Worm (Caenorhabditis elegans) whole organism, midembryonic: ENCODE measurements around the gene T25B9.11.

Experiments
- T22C8.4 ChIP-seq: fragments of 200-800 bp; sonication (Bioruptor generic); IDR thresholded peaks from 2 replicates; pipeline ENCODE4 v1.3.6; 2022; ENCODE audit warnings: missing genetic modification characterization, missing compliant biosample characterization
- cog-1 ChIP-seq: sonication (generic microtip); optimal IDR thresholded peaks from 2 replicates; lab custom pipeline; 2016; ENCODE audit warnings: missing genetic modification characterization, missing compliant biosample characterization
- flt-1 ChIP-seq: fragments of 200-800 bp; sonication (Bioruptor generic); IDR thresholded peaks from 2 replicates; pipeline ENCODE4 v1.3.6; 2022; ENCODE audit warnings: missing genetic modification characterization, missing compliant biosample characterization
- klf-2 ChIP-seq: fragments of 200-800 bp; sonication (Bioruptor generic); conservative IDR thresholded peaks from 2 replicates; pipeline ENCODE4 v1.3.6; 2022; ENCODE audit warnings: missing genetic modification reagents, missing genetic modification characterization, missing compliant biosample characterization
- med-1 ChIP-seq: sonication (generic microtip); optimal IDR thresholded peaks from 2 replicates; lab custom pipeline; 2017; ENCODE audit warnings: missing genetic modification characterization, mild to moderate bottlenecking, missing compliant biosample characterization, antibody characterized with exemption, missing genetic modification reagents; ENCODE audit not compliant: insufficient read depth
- ref-1 ChIP-seq: fragments of 200-800 bp; sonication (Bioruptor generic); conservative IDR thresholded peaks from 2 replicates; pipeline ENCODE4 v1.3.6; 2022; ENCODE audit warnings: missing genetic modification reagents, missing genetic modification characterization, missing compliant biosample characterization
- tab-1 ChIP-seq: fragments of 200-800 bp; sonication (Bioruptor generic); IDR thresholded peaks from 2 replicates; pipeline ENCODE4 v1.3.6; 2022; ENCODE audit warnings: missing genetic modification characterization, missing compliant biosample characterization
- ztf-23 ChIP-seq: fragments of 200-800 bp; sonication (Bioruptor generic); IDR thresholded peaks from 2 replicates; pipeline ENCODE4 v1.3.6; 2022; ENCODE audit warnings: missing genetic modification reagents, missing genetic modification characterization, missing compliant biosample characterization
- ztf-29 ChIP-seq: fragments of 200-800 bp; sonication (Bioruptor generic); IDR thresholded peaks from 2 replicates; pipeline ENCODE4 v1.3.6; 2022; ENCODE audit warnings: missing genetic modification reagents, missing genetic modification characterization, missing compliant biosample characterization

The T25B9.11 gene

DNA sequence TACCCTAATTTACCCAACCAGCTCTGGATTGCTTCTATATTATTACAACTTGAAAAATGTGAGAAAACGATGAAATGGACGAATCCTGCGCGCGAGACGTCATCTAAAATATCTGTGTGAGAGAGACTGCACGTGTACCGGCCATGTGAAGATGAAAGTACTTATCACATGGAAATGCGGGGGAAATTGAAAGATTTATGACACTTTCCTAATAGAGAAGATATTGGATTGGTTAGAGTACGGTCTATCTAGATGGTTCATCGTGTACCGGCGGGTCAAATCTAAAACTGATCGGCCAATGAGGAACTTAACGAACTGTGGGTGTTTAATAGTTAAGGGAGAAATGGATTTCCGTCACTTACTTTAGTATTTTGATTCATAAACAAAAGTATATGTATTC, 17.7 kb downstream of the T25B9.11 start:
- TF ChIP-seq cog-1 (no peak), ref-1 (GFP tag; lab: Robert Waterston, UW) (no peak), med-1 (GFP tag; lab: Kevin White, UChicago) (no peak), ztf-29 (GFP tag; lab: Robert Waterston, UW) (no peak), klf-2 (GFP tag; lab: Robert Waterston, UW) (no peak), ztf-23 (GFP tag; lab: Robert Waterston, UW) (no peak), T22C8.4 (GFP tag; lab: Robert Waterston, UW) (no peak), tab-1 (GFP tag; lab: Robert Waterston, UW) (no peak), flt-1 (GFP tag; lab: Robert Waterston, UW) (no peak)

- TF ChIP-seq T22C8.4 (GFP tag; lab: Robert Waterston, UW) (no peak), ztf-23 (GFP tag; lab: Robert Waterston, UW) (no peak), flt-1 (GFP tag; lab: Robert Waterston, UW) (no peak), cog-1 (no peak), ref-1 (GFP tag; lab: Robert Waterston, UW) (no peak), ztf-29 (GFP tag; lab: Robert Waterston, UW) (no peak), tab-1 (GFP tag; lab: Robert Waterston, UW) (no peak), med-1 (GFP tag; lab: Kevin White, UChicago) (no peak), klf-2 (GFP tag; lab: Robert Waterston, UW) (no peak)
These were observed 19.8 kb downstream of the T25B9.11 start for ce11 chrIV:10784085-10784484.

ce11 chrIV:10786731-10787130, 22.4 kb downstream of the T25B9.11 start, which contains the start of gene srd-7:
Gene srd-7 (minus strand): TSS chrIV:10786831.
- TF ChIP-seq ztf-29 (GFP tag; lab: Robert Waterston, UW) (no peak), tab-1 (GFP tag; lab: Robert Waterston, UW) (no peak), T22C8.4 (GFP tag; lab: Robert Waterston, UW) (no peak), ref-1 (GFP tag; lab: Robert Waterston, UW) (no peak), flt-1 (GFP tag; lab: Robert Waterston, UW) (no peak), ztf-23 (GFP tag; lab: Robert Waterston, UW) (no peak), cog-1 (no peak), klf-2 (GFP tag; lab: Robert Waterston, UW) (no peak), med-1 (GFP tag; lab: Kevin White, UChicago) (no peak)

DNA sequence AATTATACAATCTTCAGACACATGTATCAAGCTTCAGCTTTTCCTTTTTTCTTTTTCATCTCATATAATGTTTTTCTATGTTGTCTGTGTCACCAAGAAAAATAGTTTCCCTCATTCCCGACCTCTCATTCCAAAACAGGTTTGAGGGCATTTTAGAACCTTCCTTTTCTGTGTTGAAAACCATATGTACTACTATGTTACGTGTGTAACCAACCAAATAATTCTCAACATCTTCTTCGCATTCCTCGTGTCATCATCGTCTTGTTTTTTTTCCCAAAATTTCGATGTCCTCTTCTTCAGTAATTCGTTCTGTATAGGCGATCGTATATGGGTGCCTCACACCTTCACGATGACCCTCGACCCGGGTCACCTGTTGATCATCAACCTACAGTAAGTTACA, 26.0 kb downstream of the T25B9.11 start, which contains the start of gene pept-2:
pept-2 (plus strand) TSS at position 301 of the 400 bp plus-strand sequence.
- TF ChIP-seq klf-2 (GFP tag; lab: Robert Waterston, UW) (no peak), ztf-23 (GFP tag; lab: Robert Waterston, UW) (no peak), tab-1 (GFP tag; lab: Robert Waterston, UW) (no peak), cog-1 (no peak)

ce11 chrIV:10795678-10796077, 31.4 kb downstream of the T25B9.11 start:
- TF ChIP-seq ztf-29 (GFP tag; lab: Robert Waterston, UW) = no peak
- TF ChIP-seq flt-1 (GFP tag; lab: Robert Waterston, UW) = no peak
- TF ChIP-seq tab-1 (GFP tag; lab: Robert Waterston, UW) = no peak
- TF ChIP-seq ref-1 (GFP tag; lab: Robert Waterston, UW) = no peak
- TF ChIP-seq T22C8.4 (GFP tag; lab: Robert Waterston, UW) = no peak
- TF ChIP-seq cog-1 = no peak
- no peak for TF ChIP-seq med-1 (GFP tag; lab: Kevin White, UChicago)
- no peak for TF ChIP-seq klf-2 (GFP tag; lab: Robert Waterston, UW)
- TF ChIP-seq ztf-23 (GFP tag; lab: Robert Waterston, UW) = no peak

DNA sequence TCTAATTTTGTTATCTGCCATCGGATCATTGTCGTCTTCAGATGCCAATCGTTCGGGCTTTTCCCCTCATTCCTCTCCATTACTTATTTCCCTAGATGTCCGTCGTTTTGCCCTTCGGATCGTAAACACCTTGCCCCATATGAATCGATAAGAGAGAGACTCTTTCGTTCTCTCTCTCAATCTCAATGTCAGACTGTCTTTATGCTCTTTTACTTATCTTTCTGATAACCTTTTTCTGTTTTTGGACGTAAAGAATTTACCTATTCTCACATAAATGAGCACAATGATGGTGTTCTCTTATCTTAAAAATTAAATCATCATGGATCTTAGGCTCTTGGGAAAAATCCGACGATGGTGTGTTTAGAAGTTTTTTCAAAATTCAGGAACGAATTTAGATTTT, 32.4 kb downstream of the T25B9.11 start:
- no peak for TF ChIP-seq T22C8.4 (GFP tag; lab: Robert Waterston, UW)

ce11 chrIV:10798604-10799003, 34.3 kb downstream of the T25B9.11 start:
- TF ChIP-seq ref-1 (GFP tag; lab: Robert Waterston, UW) = no peak

- TF ChIP-seq ztf-23 (GFP tag; lab: Robert Waterston, UW) (no peak), tab-1 (GFP tag; lab: Robert Waterston, UW) (no peak), flt-1 (GFP tag; lab: Robert Waterston, UW) (no peak), cog-1 (no peak), med-1 (GFP tag; lab: Kevin White, UChicago) (no peak)
These were observed 35.0 kb downstream of the T25B9.11 start, which contains the start of gene zipt-2.1 for ce11 chrIV:10799354-10799753. Gene zipt-2.1 (plus strand): TSS chrIV:10799654.

- TF ChIP-seq tab-1 (GFP tag; lab: Robert Waterston, UW) (no peak), klf-2 (GFP tag; lab: Robert Waterston, UW) (no peak), ref-1 (GFP tag; lab: Robert Waterston, UW) (no peak), ztf-29 (GFP tag; lab: Robert Waterston, UW) (no peak), cog-1 (no peak), ztf-23 (GFP tag; lab: Robert Waterston, UW) (no peak), flt-1 (GFP tag; lab: Robert Waterston, UW) (no peak), med-1 (GFP tag; lab: Kevin White, UChicago) (no peak), T22C8.4 (GFP tag; lab: Robert Waterston, UW) (no peak)
These were observed 39.7 kb downstream of the T25B9.11 start for ce11 chrIV:10803973-10804372.

DNA sequence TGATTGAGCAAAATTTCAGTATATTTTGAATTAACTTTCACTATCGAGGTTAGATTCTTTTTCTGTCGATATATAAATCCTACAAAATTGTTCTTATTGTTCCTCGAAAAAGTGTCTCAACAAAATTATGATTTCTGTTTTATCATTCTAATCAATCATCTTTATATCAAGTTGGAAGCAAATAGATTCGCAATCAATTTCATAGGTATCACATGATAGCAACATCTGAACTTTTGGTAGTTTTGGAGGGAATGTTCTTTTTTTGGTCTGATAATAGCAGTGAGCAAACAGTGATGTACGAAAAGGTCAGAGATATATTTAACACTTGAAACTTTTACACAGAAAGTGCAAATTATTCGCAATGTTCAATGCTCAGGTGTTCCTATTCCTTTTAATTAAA, 46.5 kb downstream of the T25B9.11 start:
- no peak for TF ChIP-seq ztf-29 (GFP tag; lab: Robert Waterston, UW)
- TF ChIP-seq tab-1 (GFP tag; lab: Robert Waterston, UW) = no peak
- TF ChIP-seq ztf-23 (GFP tag; lab: Robert Waterston, UW) = no peak
- TF ChIP-seq klf-2 (GFP tag; lab: Robert Waterston, UW) = no peak
- no peak for TF ChIP-seq cog-1
- TF ChIP-seq flt-1 (GFP tag; lab: Robert Waterston, UW) = no peak
- no peak for TF ChIP-seq med-1 (GFP tag; lab: Kevin White, UChicago)
- no peak for TF ChIP-seq ref-1 (GFP tag; lab: Robert Waterston, UW)
- TF ChIP-seq T22C8.4 (GFP tag; lab: Robert Waterston, UW) = no peak
